Worm (Caenorhabditis elegans): Measurements from ENCODE around the gene gap-2.

Gene gap-2

ce11 chrX:9467573-9467972, 4.7 kb upstream of the gap-2 start (continued):
- TF ChIP-seq let-526 (GFP tag; IDR thresholded peaks at IDR 0.05) (0 out of 2 replicates have a peak, but pooled peaks have one; percentile 9), T07F8.4 (tag; optimal IDR thresholded peaks at IDR 0.05) (peak; percentile 77), ceh-100 (GFP tag; IDR thresholded peaks at IDR 0.05) (peak; percentile 29; the same call in 1 of the 2 replicates), hmg-20 (GFP tag; IDR thresholded peaks at IDR 0.05) (peak; percentile 76; the same call in 1 of the 2 replicates), nhr-90 (tag; optimal IDR thresholded peaks at IDR 0.05) (peak; percentile 86), akir-1 (GFP tag; optimal IDR thresholded peaks at IDR 0.05) (no peak), dpff-1 (tag; optimal IDR thresholded peaks at IDR 0.05) (no peak), somi-1 (GFP tag; optimal IDR thresholded peaks at IDR 0.05) (peak; percentile 62), ceh-79 (tag; optimal IDR thresholded peaks at IDR 0.05) (peak; percentile 54), K12H6.12 (tag; optimal IDR thresholded peaks at IDR 0.05) (peak; percentile 37), die-1 (tag; optimal IDR thresholded peaks at IDR 0.05) (peak; percentile 86), cebp-2 (GFP tag; IDR thresholded peaks at IDR 0.05) (no peak), nhr-27 (tag; optimal IDR thresholded peaks at IDR 0.05) (peak; percentile 34), hrde-1 (tag; optimal IDR thresholded peaks at IDR 0.05; ENCODE audit: borderline replicate concordance) (peak; percentile 45), atf-7 (tag; optimal IDR thresholded peaks at IDR 0.05) (peak; percentile 83), lin-54 (GFP tag; optimal IDR thresholded peaks at IDR 0.05) (no peak), tlf-1 (GFP tag; optimal IDR thresholded peaks at IDR 0.05) (peak; percentile 47), nfyb-1 (GFP tag; IDR thresholded peaks at IDR 0.05) (peak; percentile 80), mel-28 (tag; optimal IDR thresholded peaks at IDR 0.05; ENCODE audit: borderline replicate concordance) (no peak), cebp-1 (GFP tag; IDR thresholded peaks at IDR 0.05) (0 out of 2 replicates have a peak, but pooled peaks have one; percentile 33), cebp-1 (tag; optimal IDR thresholded peaks at IDR 0.05) (no peak), lsl-1 (GFP tag; optimal IDR thresholded peaks at IDR 0.05) (no peak), snpc-4 (GFP tag; optimal IDR thresholded peaks at IDR 0.05) (peak; percentile 64), snpc-4 (tag; optimal IDR thresholded peaks at IDR 0.05) (peak in 2 of 4 experiments; percentile 40 to 81), sptf-2 (GFP tag; optimal IDR thresholded peaks at IDR 0.05) (no peak), ccch-3 (GFP tag; optimal IDR thresholded peaks at IDR 0.05) (no peak), hsf-1 (GFP tag; IDR thresholded peaks at IDR 0.05) (no peak), mes-4 (tag; optimal IDR thresholded peaks at IDR 0.05) (peak; percentile 80), K11D2.4 (GFP tag; IDR thresholded peaks at IDR 0.05) (peak; percentile 78), snpc-3.4 (tag; optimal IDR thresholded peaks at IDR 0.05) (peak; percentile 64), aptf-2 (GFP tag; conservative IDR thresholded peaks at IDR 0.05) (no peak), let-607 (tag; optimal IDR thresholded peaks at IDR 0.05) (peak; percentile 14 to 32), ztf-6 (GFP tag; IDR thresholded peaks at IDR 0.05) (peak; percentile 53; the same call in 1 of the 2 replicates), attf-5 (GFP tag; optimal IDR thresholded peaks at IDR 0.05) (no peak), sea-2 (GFP tag; IDR thresholded peaks at IDR 0.05) (no peak), F23B12.7 (tag; optimal IDR thresholded peaks at IDR 0.05; ENCODE audit: insufficient read depth) (peak; percentile 76), him-1 (tag; optimal IDR thresholded peaks at IDR 0.05) (peak; percentile 88), nhr-80 (tag; optimal IDR thresholded peaks at IDR 0.05) (peak; percentile 13), ztf-3 (GFP tag; optimal IDR thresholded peaks at IDR 0.05) (peak; percentile 51), C06A6.2 (GFP tag; conservative IDR thresholded peaks at IDR 0.05) (0 out of 2 replicates have a peak, but pooled peaks have one; percentile 16), mcd-1 (GFP tag; IDR thresholded peaks at IDR 0.05) (peak; percentile 65), hmg-1.2 (GFP tag; IDR thresholded peaks at IDR 0.05) (peak; percentile 84), T26A5.8 (tag; optimal IDR thresholded peaks at IDR 0.05) (no peak), madf-10 (tag; optimal IDR thresholded peaks at IDR 0.05) (peak; percentile 78), ztf-26 (tag; optimal IDR thresholded peaks at IDR 0.05) (peak; percentile 79), pbrm-1 (GFP tag; IDR thresholded peaks at IDR 0.05) (peak; percentile 91), ceh-27 (GFP tag; optimal IDR thresholded peaks at IDR 0.05) (peak; percentile 59), snpc-1.1 (tag; optimal IDR thresholded peaks at IDR 0.05; ENCODE audit: insufficient read depth) (no peak)
